Fruit fly (Drosophila melanogaster) whole organism, embryonic: ENCODE measurements around the gene HIP-R.

Experiments
- Awh ChIP-seq: fragments of 200-800 bp; sonication (Bioruptor generic); IDR thresholded peaks from 2 replicates; pipeline ENCODE4, ENCODE4 v1.3.6; 2022; ENCODE audit warnings: missing biosample characterization, missing genetic modification characterization
- CG10431 ChIP-seq: fragments of 200-800 bp; sonication (Bioruptor generic); optimal IDR thresholded peaks from 3 replicates; lab custom pipeline; 2018; ENCODE audit warnings: missing biosample characterization, mild to moderate bottlenecking, missing genetic modification characterization
- CG10462 ChIP-seq: fragments of 200-800 bp; sonication (Bioruptor generic); optimal IDR thresholded peaks from 2 replicates; lab custom pipeline; 2016; ENCODE audit warnings: missing biosample characterization, missing genetic modification characterization
- CG10565 ChIP-seq: fragments of 200-800 bp; sonication (Bioruptor generic); optimal IDR thresholded peaks from 3 replicates; lab custom pipeline; 2016; ENCODE audit warnings: missing biosample characterization, mild to moderate bottlenecking, missing genetic modification characterization
- CG11723 ChIP-seq: fragments of 200-800 bp; sonication (Bioruptor generic); optimal IDR thresholded peaks from 2 replicates; lab custom pipeline; 2017; ENCODE audit warnings: missing biosample characterization, mild to moderate bottlenecking, missing genetic modification characterization
- CG12769 ChIP-seq: fragments of 200-800 bp; sonication (Bioruptor generic); optimal IDR thresholded peaks from 2 replicates; lab custom pipeline; 2019; ENCODE audit warnings: missing biosample characterization, mild to moderate bottlenecking, missing genetic modification characterization, moderate library complexity
- CG13624 ChIP-seq: fragments of 200-800 bp; sonication (Bioruptor generic); optimal IDR thresholded peaks from 2 replicates; lab custom pipeline; 2016; ENCODE audit warnings: missing biosample characterization, missing genetic modification characterization
- CG13894 ChIP-seq: fragments of 200-800 bp; sonication (Bioruptor generic); optimal IDR thresholded peaks from 3 replicates; lab custom pipeline; 2018; ENCODE audit warnings: missing biosample characterization, mild to moderate bottlenecking, missing genetic modification characterization, moderate library complexity
- CG14014 ChIP-seq: fragments of 200-800 bp; sonication (Bioruptor generic); IDR thresholded peaks from 2 replicates; pipeline ENCODE4 v1.3.6; 2022; ENCODE audit warnings: missing biosample characterization, missing genetic modification characterization
- CG14667 ChIP-seq: fragments of 200-800 bp; sonication (Bioruptor generic); IDR thresholded peaks from 2 replicates; pipeline ENCODE4 v1.3.6; 2022; ENCODE audit warnings: missing biosample characterization, missing genetic modification characterization
- CG15269 ChIP-seq: fragments of 200-800 bp; sonication (Bioruptor generic); optimal IDR thresholded peaks from 2 replicates; lab custom pipeline; 2018; ENCODE audit warnings: missing biosample characterization, mild to moderate bottlenecking, missing genetic modification characterization, moderate library complexity
- CG16779 ChIP-seq: fragments of 200-800 bp; sonication (Bioruptor generic); IDR thresholded peaks from 2 replicates; pipeline ENCODE4 v1.3.6; 2022; ENCODE audit warnings: missing biosample characterization, missing genetic modification characterization
- CG2889 ChIP-seq: fragments of 200-800 bp; sonication (Bioruptor generic); IDR thresholded peaks from 3 replicates; pipeline ENCODE4 v1.3.6; 2022; ENCODE audit warnings: missing biosample characterization, missing genetic modification characterization
- CG34376 ChIP-seq: fragments of 200-800 bp; sonication (Bioruptor generic); optimal IDR thresholded peaks from 2 replicates; lab custom pipeline; 2018; ENCODE audit warnings: missing biosample characterization, mild to moderate bottlenecking, missing genetic modification characterization
- CG4820 ChIP-seq: fragments of 200-800 bp; sonication (Bioruptor generic); optimal IDR thresholded peaks from 3 replicates; lab custom pipeline; 2016; ENCODE audit warnings: missing biosample characterization, missing genetic modification characterization
- CG6272 ChIP-seq: fragments of 200-800 bp; sonication (Bioruptor generic); IDR thresholded peaks from 2 replicates; pipeline ENCODE4 v1.3.6; 2022; ENCODE audit warnings: missing biosample characterization, missing genetic modification characterization
- CG6683 ChIP-seq: fragments of 200-800 bp; sonication (Bioruptor generic); optimal IDR thresholded peaks from 2 replicates; lab custom pipeline; 2017; ENCODE audit warnings: missing biosample characterization, mild to moderate bottlenecking, missing genetic modification characterization, missing genetic modification reagents
- CG6765 ChIP-seq: fragments of 200-800 bp; sonication (Bioruptor generic); optimal IDR thresholded peaks from 3 replicates; lab custom pipeline; 2017; ENCODE audit warnings: missing biosample characterization, mild to moderate bottlenecking, missing genetic modification characterization
- CG7786 ChIP-seq: fragments of 200-800 bp; sonication (Bioruptor generic); optimal IDR thresholded peaks from 2 replicates; lab custom pipeline; 2016; ENCODE audit warnings: missing biosample characterization, missing genetic modification characterization
- CG8359 ChIP-seq: fragments of 200-800 bp; sonication (Bioruptor generic); optimal IDR thresholded peaks from 2 replicates; lab custom pipeline; 2017; ENCODE audit warnings: missing biosample characterization, mild to moderate bottlenecking, missing genetic modification characterization, borderline replicate concordance
- D19A ChIP-seq: fragments of 200-800 bp; optimal IDR thresholded peaks from 3 replicates; lab custom pipeline; 2019; ENCODE audit warnings: missing biosample characterization, mild to moderate bottlenecking, missing genetic modification characterization, moderate library complexity
- H2.0 ChIP-seq: fragments of 200-800 bp; sonication (Bioruptor generic); IDR thresholded peaks from 2 replicates; pipeline ENCODE4 v1.3.6; 2022; ENCODE audit warnings: missing biosample characterization, missing genetic modification characterization
- HLH54F ChIP-seq: fragments of 200-800 bp; sonication (Bioruptor generic); optimal IDR thresholded peaks from 3 replicates; lab custom pipeline; 2016; ENCODE audit warnings: missing biosample characterization, missing genetic modification characterization
- Kr ChIP-seq: fragments of 200-800 bp; sonication (Bioruptor generic); optimal IDR thresholded peaks from 2 replicates; lab custom pipeline; 2017; ENCODE audit warnings: missing biosample characterization, mild to moderate bottlenecking, missing genetic modification characterization
- Max ChIP-seq: fragments of 200-800 bp; sonication (Bioruptor generic); optimal IDR thresholded peaks from 2 replicates; lab custom pipeline; 2016; ENCODE audit warnings: missing biosample characterization, mild to moderate bottlenecking, missing genetic modification characterization
- Med ChIP-seq: fragments of 200-800 bp; sonication (Bioruptor generic); peaks from one replicate; lab custom pipeline; 2016; ENCODE audit warnings: missing biosample characterization, missing genetic modification characterization, mild to moderate bottlenecking, inconsistent platforms, moderate library complexity
- Mrtf ChIP-seq: fragments of 200-800 bp; sonication (Bioruptor generic); IDR thresholded peaks from 3 replicates; pipeline ENCODE4 v1.3.6; 2022; ENCODE audit warnings: missing biosample characterization, missing genetic modification characterization
- NFAT ChIP-seq: fragments of 200-800 bp; sonication (Bioruptor generic); IDR thresholded peaks from 2 replicates; pipeline ENCODE4 v1.3.6; 2022; ENCODE audit warnings: missing biosample characterization, missing genetic modification characterization
- Sox100B ChIP-seq: fragments of 200-800 bp; sonication (Bioruptor generic); optimal IDR thresholded peaks from 3 replicates; lab custom pipeline; 2018; ENCODE audit warnings: missing biosample characterization, mild to moderate bottlenecking, missing genetic modification characterization
- ab ChIP-seq: fragments of 200-800 bp; sonication (Bioruptor generic); optimal IDR thresholded peaks from 2 replicates; lab custom pipeline; 2016; ENCODE audit warnings: missing biosample characterization, missing genetic modification characterization
- al ChIP-seq: fragments of 200-800 bp; sonication (Bioruptor generic); IDR thresholded peaks from 2 replicates; pipeline ENCODE4 v1.3.6; 2022; ENCODE audit warnings: missing biosample characterization, missing genetic modification characterization
- caup ChIP-seq: fragments of 200-800 bp; sonication (Bioruptor generic); optimal IDR thresholded peaks from 3 replicates; lab custom pipeline; 2017; ENCODE audit warnings: missing biosample characterization, mild to moderate bottlenecking, missing genetic modification characterization, moderate library complexity; ENCODE audit not compliant: severe bottlenecking
- chm ChIP-seq: fragments of 200-800 bp; sonication (Bioruptor generic); IDR thresholded peaks from 2 replicates; pipeline ENCODE4 v1.3.6; 2022; ENCODE audit warnings: missing biosample characterization, missing genetic modification characterization
- corto ChIP-seq: fragments of 200-800 bp; sonication (Bioruptor generic); optimal IDR thresholded peaks from 2 replicates; lab custom pipeline; 2016; ENCODE audit warnings: missing biosample characterization, mild to moderate bottlenecking, missing genetic modification characterization, moderate library complexity
- fd3F ChIP-seq: fragments of 200-800 bp; sonication (Bioruptor generic); optimal IDR thresholded peaks from 2 replicates; lab custom pipeline; 2018; ENCODE audit warnings: missing biosample characterization, mild to moderate bottlenecking, missing genetic modification characterization, moderate library complexity
- gcm ChIP-seq: fragments of 200-800 bp; sonication (Bioruptor generic); optimal IDR thresholded peaks from 2 replicates; lab custom pipeline; 2019; ENCODE audit warnings: missing biosample characterization, mild to moderate bottlenecking, missing genetic modification characterization, moderate library complexity
- grau ChIP-seq: fragments of 200-800 bp; optimal IDR thresholded peaks from 3 replicates; lab custom pipeline; 2019; ENCODE audit warnings: missing biosample characterization, mild to moderate bottlenecking, missing genetic modification characterization, moderate library complexity
- gsb-n ChIP-seq: fragments of 200-800 bp; sonication (Bioruptor generic); optimal IDR thresholded peaks from 3 replicates; lab custom pipeline; 2018; ENCODE audit warnings: missing biosample characterization, mild to moderate bottlenecking, missing genetic modification characterization
- nau ChIP-seq: fragments of 200-800 bp; sonication (Bioruptor generic); optimal IDR thresholded peaks from 3 replicates; lab custom pipeline; 2017; ENCODE audit warnings: missing biosample characterization, mild to moderate bottlenecking, missing genetic modification characterization, missing genetic modification reagents
- nom ChIP-seq: fragments of 200-800 bp; sonication (Bioruptor generic); optimal IDR thresholded peaks from 2 replicates; lab custom pipeline; 2017; ENCODE audit warnings: missing biosample characterization, missing genetic modification characterization, mild to moderate bottlenecking, moderate library complexity, missing genetic modification reagents
- org-1 ChIP-seq: fragments of 200-800 bp; sonication (Bioruptor generic); optimal IDR thresholded peaks from 2 replicates; lab custom pipeline; 2017; ENCODE audit warnings: missing biosample characterization, missing genetic modification characterization
- pb ChIP-seq: fragments of 200-800 bp; sonication (Bioruptor generic); optimal IDR thresholded peaks from 3 replicates; lab custom pipeline; 2016; ENCODE audit warnings: missing biosample characterization, missing genetic modification characterization
- pros ChIP-seq: fragments of 200-800 bp; sonication (Bioruptor generic); optimal IDR thresholded peaks from 3 replicates; lab custom pipeline; 2019; ENCODE audit warnings: missing biosample characterization, mild to moderate bottlenecking, missing genetic modification characterization, moderate library complexity
- schlank ChIP-seq: fragments of 200-800 bp; sonication (Bioruptor generic); optimal IDR thresholded peaks from 2 replicates; lab custom pipeline; 2018; ENCODE audit warnings: missing biosample characterization, mild to moderate bottlenecking, missing genetic modification characterization
- sd ChIP-seq: fragments of 200-800 bp; sonication (Bioruptor generic); optimal IDR thresholded peaks from 3 replicates; lab custom pipeline; 2018; ENCODE audit warnings: missing biosample characterization, mild to moderate bottlenecking, missing genetic modification characterization, moderate library complexity
- slbo ChIP-seq: fragments of 200-800 bp; sonication (Bioruptor generic); IDR thresholded peaks from 2 replicates; pipeline ENCODE4 v1.3.6; 2022; ENCODE audit warnings: missing biosample characterization, missing genetic modification characterization
- sob ChIP-seq: fragments of 200-800 bp; sonication (Bioruptor generic); IDR thresholded peaks from 2 replicates; pipeline ENCODE4 v1.3.6; 2022; ENCODE audit warnings: missing biosample characterization, missing genetic modification characterization
- sr ChIP-seq: fragments of 200-800 bp; sonication (Bioruptor generic); IDR thresholded peaks from 3 replicates; pipeline ENCODE4 v1.3.6; 2022; ENCODE audit warnings: missing biosample characterization, missing genetic modification characterization
- tgo ChIP-seq: fragments of 200-800 bp; sonication (Bioruptor generic); IDR thresholded peaks from 3 replicates; pipeline ENCODE4 v1.3.6; 2022; ENCODE audit warnings: missing biosample characterization, missing genetic modification characterization

Gene HIP-R

dm6 chrX:3742723-3743004 is 47.1 kb upstream of the HIP-R start (continued):
- peak; percentile 61 for TF ChIP-seq corto (GFP tag; lab: Kevin White, UChicago)
- TF ChIP-seq CG6683 (GFP tag; lab: Kevin White, UChicago) = no peak
- TF ChIP-seq CG6272 (GFP tag; lab: Robert Waterston, UW) = no peak
- no peak for TF ChIP-seq org-1 (GFP tag; lab: Kevin White, UChicago)
- no peak for TF ChIP-seq sr (GFP tag; lab: Robert Waterston, UW)
- TF ChIP-seq tgo (GFP tag; lab: Robert Waterston, UW) = no peak
- TF ChIP-seq gsb-n (tag; lab: Kevin White, UChicago) = no peak
- no peak for TF ChIP-seq caup (GFP tag; lab: Kevin White, UChicago)
- no peak for TF ChIP-seq CG13624 (GFP tag; lab: Kevin White, UChicago)
- no peak for TF ChIP-seq fd3F (GFP tag; lab: Kevin White, UChicago)
- TF ChIP-seq al (GFP tag; lab: Robert Waterston, UW) = no peak
- TF ChIP-seq CG8359 (GFP tag; lab: Kevin White, UChicago) = no peak
- peak; percentile 46 for TF ChIP-seq CG6765 (GFP tag; lab: Kevin White, UChicago)
- no peak for TF ChIP-seq ab (GFP tag; lab: Kevin White, UChicago)
- no peak for TF ChIP-seq CG4820 (GFP tag; lab: Kevin White, UChicago)
- peak; percentile 100 for TF ChIP-seq sd
- no peak for TF ChIP-seq nom (GFP tag; lab: Kevin White, UChicago)
- TF ChIP-seq pb = no peak
- TF ChIP-seq sob = no peak
- TF ChIP-seq pros (GFP tag; lab: Kevin White, UChicago) = peak; percentile 95
- no peak for TF ChIP-seq slbo (GFP tag; lab: Robert Waterston, UW)
- TF ChIP-seq CG10431 (GFP tag; lab: Kevin White, UChicago) = no peak
- no peak for TF ChIP-seq CG7786 (GFP tag; lab: Kevin White, UChicago)
- TF ChIP-seq CG13894 (tag; lab: Kevin White, UChicago) = peak; percentile 98
- TF ChIP-seq, all 482 proteins: peak for 14

dm6 chrX:3743005-3743890 is 46.5 kb upstream of the HIP-R start:
- TF ChIP-seq schlank (tag; lab: Kevin White, UChicago) = peak; percentile 66
- TF ChIP-seq chm (GFP tag; lab: Robert Waterston, UW) = peak; percentile 71
- TF ChIP-seq Max (GFP tag; lab: Kevin White, UChicago) = peak; percentile 62
- peak; percentile 23; the same call in 1 of the 2 replicates for TF ChIP-seq NFAT (GFP tag; lab: Robert Waterston, UW)
- TF ChIP-seq Med (GFP tag; lab: Kevin White, UChicago) = peak; percentile 93
- TF ChIP-seq CG11723 (GFP tag; lab: Kevin White, UChicago) = peak; percentile 47
- peak; percentile 39 for TF ChIP-seq gcm
- peak; percentile 77 for TF ChIP-seq Sox100B
- peak; percentile 98 for TF ChIP-seq D19A (tag; lab: Kevin White, UChicago)
- TF ChIP-seq Mrtf (GFP tag; lab: Robert Waterston, UW) = peak; percentile 83
- TF ChIP-seq CG34376 (GFP tag; lab: Kevin White, UChicago) = peak; percentile 65
- peak; percentile 89 for TF ChIP-seq CG15269 (tag; lab: Kevin White, UChicago)
- TF ChIP-seq CG14014 (GFP tag; lab: Robert Waterston, UW) = peak; percentile 86
- TF ChIP-seq CG10565 = peak; percentile 27
- peak; percentile 82 for TF ChIP-seq HLH54F (GFP tag; lab: Kevin White, UChicago)
- peak; percentile 49 for TF ChIP-seq CG10462 (GFP tag; lab: Kevin White, UChicago)
- TF ChIP-seq CG16779 (GFP tag; lab: Robert Waterston, UW) = peak; percentile 48; the same call in 1 of the 2 replicates
- TF ChIP-seq CG14667 = peak; percentile 75
- peak; percentile 66 for TF ChIP-seq CG2889 (GFP tag; lab: Robert Waterston, UW)
- peak; percentile 61; the same call in 1 of the 2 replicates for TF ChIP-seq Awh
- TF ChIP-seq grau (tag; lab: Kevin White, UChicago) = peak; percentile 88
- peak; percentile 87 for TF ChIP-seq H2.0 (GFP tag; lab: Robert Waterston, UW)
- TF ChIP-seq Kr (GFP tag; lab: Kevin White, UChicago) = no peak
- TF ChIP-seq nau (GFP tag; lab: Kevin White, UChicago) = peak; percentile 64
- TF ChIP-seq CG12769 (tag; lab: Kevin White, UChicago) = peak; percentile 94
